Worm (Caenorhabditis elegans) whole organism, young adult: ENCODE results near the gene syx-4.

ENCODE experiments used
- B0035.1 ChIP-seq: sonication (generic microtip); optimal IDR thresholded peaks from 2 replicates; lab custom pipeline; 2016; ENCODE audit warnings: missing genetic modification characterization, mild to moderate bottlenecking, missing compliant biosample characterization, missing genotype, missing genetic modification reagents
- B0336.3 ChIP-seq: fragments of 200-800 bp; sonication (Bioruptor generic); IDR thresholded peaks from 2 replicates; pipeline ENCODE4 v1.3.6; 2022; ENCODE audit warnings: missing genetic modification characterization, missing compliant biosample characterization
- F33H1.4 ChIP-seq: fragments of 200-800 bp; sonication (Bioruptor generic); IDR thresholded peaks from 2 replicates; pipeline ENCODE4 v1.3.6; 2022; ENCODE audit warnings: missing genetic modification reagents, missing genetic modification characterization, missing compliant biosample characterization
- F39B2.1 ChIP-seq: fragments of 200-800 bp; sonication (Bioruptor generic); IDR thresholded peaks from 2 replicates; pipeline ENCODE4 v1.3.6; 2022; ENCODE audit warnings: missing genetic modification reagents, missing genetic modification characterization, missing compliant biosample characterization
- F57C9.4 ChIP-seq: sonication (generic microtip); optimal IDR thresholded peaks from 2 replicates; lab custom pipeline; 2017; ENCODE audit warnings: mild to moderate bottlenecking, missing genetic modification characterization, missing compliant biosample characterization
- K12H6.12 ChIP-seq: fragments of 200-800 bp; sonication (Bioruptor generic); optimal IDR thresholded peaks from 2 replicates; lab custom pipeline; 2018; ENCODE audit warnings: mild to moderate bottlenecking, missing genetic modification characterization, missing compliant biosample characterization
- Y53G8AR.9 ChIP-seq: fragments of 200-800 bp; sonication (Bioruptor generic); conservative IDR thresholded peaks from 2 replicates; pipeline ENCODE4 v1.3.6; 2022; ENCODE audit warnings: missing genetic modification reagents, missing genetic modification characterization, missing compliant biosample characterization
- Y95B8A.8 ChIP-seq: fragments of 200-800 bp; sonication (Bioruptor generic); IDR thresholded peaks from 2 replicates; pipeline ENCODE4 v1.3.6; 2022; ENCODE audit warnings: missing genetic modification reagents, missing genetic modification characterization, missing compliant biosample characterization
- ZK185.1 ChIP-seq: sonication (generic microtip); optimal IDR thresholded peaks from 2 replicates; lab custom pipeline; 2016; ENCODE audit warnings: mild to moderate bottlenecking, missing genetic modification characterization, missing compliant biosample characterization; ENCODE audit not compliant: poor library complexity, severe bottlenecking
- aptf-2 ChIP-seq: fragments of 200-800 bp; sonication (Bioruptor generic); conservative IDR thresholded peaks from 2 replicates; pipeline ENCODE4 v1.3.6; 2022; ENCODE audit warnings: missing genetic modification reagents, missing genetic modification characterization, missing compliant biosample characterization
- atf-7 ChIP-seq: sonication (generic microtip); optimal IDR thresholded peaks from 2 replicates; lab custom pipeline; 2017; ENCODE audit warnings: mild to moderate bottlenecking, missing genetic modification characterization, missing compliant biosample characterization
- athp-1 ChIP-seq: sonication (generic microtip); optimal IDR thresholded peaks from 2 replicates; lab custom pipeline; 2017; ENCODE audit warnings: mild to moderate bottlenecking, missing genetic modification characterization, missing compliant biosample characterization
- attf-5 ChIP-seq: fragments of 200-800 bp; sonication (Bioruptor generic); optimal IDR thresholded peaks from 2 replicates; lab custom pipeline; 2018; ENCODE audit warnings: mild to moderate bottlenecking, missing genetic modification characterization, missing compliant biosample characterization
- attf-6 ChIP-seq: fragments of 200-800 bp; sonication (Bioruptor generic); IDR thresholded peaks from 2 replicates; pipeline ENCODE4 v1.3.6; 2022; ENCODE audit warnings: missing genetic modification reagents, missing genetic modification characterization, missing compliant biosample characterization
- ceh-100 ChIP-seq: fragments of 200-800 bp; sonication (Bioruptor generic); IDR thresholded peaks from 2 replicates; pipeline ENCODE4 v1.3.6; 2022; ENCODE audit warnings: missing genetic modification reagents, missing genetic modification characterization, missing compliant biosample characterization
- ceh-27 ChIP-seq: fragments of 200-800 bp; sonication (Bioruptor generic); optimal IDR thresholded peaks from 2 replicates; lab custom pipeline; 2018; ENCODE audit warnings: mild to moderate bottlenecking, missing genetic modification characterization, moderate library complexity, missing compliant biosample characterization
- ceh-40 ChIP-seq: fragments of 200-800 bp; sonication (Bioruptor generic); IDR thresholded peaks from 2 replicates; pipeline ENCODE4 v1.3.6; 2022; ENCODE audit warnings: missing genetic modification characterization, missing compliant biosample characterization
- ceh-58 ChIP-seq: fragments of 200-800 bp; sonication (Bioruptor generic); IDR thresholded peaks from 2 replicates; pipeline ENCODE4 v1.3.6; 2022; ENCODE audit warnings: missing genetic modification characterization, missing compliant biosample characterization
- chd-7 ChIP-seq: sonication (generic microtip); optimal IDR thresholded peaks from 2 replicates; lab custom pipeline; 2016; ENCODE audit warnings: mild to moderate bottlenecking, missing genetic modification characterization, moderate library complexity, missing compliant biosample characterization
- dox-1 ChIP-seq: fragments of 200-800 bp; sonication (Bioruptor generic); IDR thresholded peaks from 2 replicates; pipeline ENCODE4 v1.3.6; 2022; ENCODE audit warnings: missing genetic modification reagents, missing genetic modification characterization, missing compliant biosample characterization
- dpl-1 ChIP-seq: fragments of 150-350 bp; optimal IDR thresholded peaks from 2 replicates; lab custom pipeline; 2014; ENCODE audit warnings: missing biosample characterization, missing genetic modification reagents, missing genetic modification characterization
- efl-1 ChIP-seq: fragments of 150-350 bp; optimal IDR thresholded peaks from 2 replicates; lab custom pipeline; 2014; ENCODE audit warnings: missing biosample characterization, missing genetic modification reagents, missing genetic modification characterization
- egl-18 ChIP-seq: fragments of 200-800 bp; sonication (Bioruptor generic); IDR thresholded peaks from 2 replicates; pipeline ENCODE4 v1.3.6; 2022; ENCODE audit warnings: missing genetic modification reagents, missing genetic modification characterization, missing compliant biosample characterization
- ekl-4 ChIP-seq: fragments of 200-800 bp; sonication (Bioruptor generic); IDR thresholded peaks from 2 replicates; pipeline ENCODE4 v1.3.6; 2022; ENCODE audit warnings: missing genetic modification reagents, missing genetic modification characterization, missing compliant biosample characterization
- gei-17 ChIP-seq: fragments of 200-800 bp; sonication (Bioruptor generic); optimal IDR thresholded peaks from 2 replicates; lab custom pipeline; 2018; ENCODE audit warnings: mild to moderate bottlenecking, missing genetic modification characterization, missing compliant biosample characterization
- hmg-1.2 ChIP-seq: fragments of 200-800 bp; sonication (Bioruptor generic); IDR thresholded peaks from 2 replicates; pipeline ENCODE4 v1.3.6; 2022; ENCODE audit warnings: missing genetic modification reagents, missing genetic modification characterization, missing compliant biosample characterization
- hmg-20 ChIP-seq: fragments of 200-800 bp; sonication (Bioruptor generic); IDR thresholded peaks from 2 replicates; pipeline ENCODE4 v1.3.6; 2022; ENCODE audit warnings: missing genetic modification reagents, missing genetic modification characterization, missing compliant biosample characterization
- let-526 ChIP-seq: fragments of 200-800 bp; sonication (Bioruptor generic); IDR thresholded peaks from 2 replicates; pipeline ENCODE4 v1.3.6; 2022; ENCODE audit warnings: missing genetic modification reagents, missing genetic modification characterization, missing compliant biosample characterization
- lin-35 ChIP-seq, 3 experiments: fragments of 150-350 bp in 2 of 3; sonication (generic microtip) in 1 of 3; optimal IDR thresholded peaks; 2 replicates each; lab custom pipeline; 2014 to 2018; ENCODE audit warnings: missing biosample characterization in 3 of 3, missing genetic modification characterization in 3 of 3, missing genetic modification reagents in 3 of 3
- lin-40 ChIP-seq: sonication (generic microtip); optimal IDR thresholded peaks from 2 replicates; lab custom pipeline; 2016; ENCODE audit warnings: missing genetic modification characterization, mild to moderate bottlenecking, missing compliant biosample characterization, missing genotype, missing genetic modification reagents
- lsl-1 ChIP-seq: fragments of 200-800 bp; sonication (Bioruptor generic); optimal IDR thresholded peaks from 2 replicates; lab custom pipeline; 2018; ENCODE audit warnings: mild to moderate bottlenecking, missing genetic modification characterization, moderate library complexity, missing compliant biosample characterization
- madf-3 ChIP-seq: fragments of 200-800 bp; sonication (Bioruptor generic); IDR thresholded peaks from 2 replicates; pipeline ENCODE4 v1.3.6; 2022; ENCODE audit warnings: missing genetic modification reagents, missing genetic modification characterization, missing compliant biosample characterization
- mel-28 ChIP-seq: sonication (generic microtip); optimal IDR thresholded peaks from 2 replicates; lab custom pipeline; 2016; ENCODE audit warnings: borderline replicate concordance, mild to moderate bottlenecking, missing genetic modification characterization, missing compliant biosample characterization
- nfyb-1 ChIP-seq: fragments of 200-800 bp; sonication (Bioruptor generic); IDR thresholded peaks from 2 replicates; pipeline ENCODE4 v1.3.6; 2022; ENCODE audit warnings: missing genetic modification reagents, missing genetic modification characterization, missing compliant biosample characterization
- nhr-90 ChIP-seq: sonication (generic microtip); optimal IDR thresholded peaks from 2 replicates; lab custom pipeline; 2016; ENCODE audit warnings: missing genotype, mild to moderate bottlenecking, missing genetic modification characterization, missing compliant biosample characterization
- pbrm-1 ChIP-seq: fragments of 200-800 bp; sonication (Bioruptor generic); IDR thresholded peaks from 2 replicates; pipeline ENCODE4 v1.3.6; 2022; ENCODE audit warnings: missing genetic modification reagents, missing genetic modification characterization, missing compliant biosample characterization
- snpc-1.1 ChIP-seq: sonication (generic microtip); optimal IDR thresholded peaks from 2 replicates; lab custom pipeline; 2017; ENCODE audit warnings: missing genetic modification characterization, mild to moderate bottlenecking, missing compliant biosample characterization, antibody characterized with exemption, moderate library complexity, missing genotype, missing genetic modification reagents; ENCODE audit not compliant: insufficient read depth
- somi-1 ChIP-seq: fragments of 200-800 bp; sonication (Bioruptor generic); optimal IDR thresholded peaks from 2 replicates; lab custom pipeline; 2018; ENCODE audit warnings: mild to moderate bottlenecking, missing genetic modification characterization, missing compliant biosample characterization
- sptf-2 ChIP-seq: fragments of 200-800 bp; sonication (Bioruptor generic); optimal IDR thresholded peaks from 2 replicates; lab custom pipeline; 2018; ENCODE audit warnings: mild to moderate bottlenecking, missing genetic modification characterization, missing compliant biosample characterization
- unc-130 ChIP-seq: sonication (generic microtip); optimal IDR thresholded peaks from 2 replicates; lab custom pipeline; 2016; ENCODE audit warnings: missing genetic modification reagents, missing genetic modification characterization, missing compliant biosample characterization
- zim-3 ChIP-seq: sonication (generic microtip); optimal IDR thresholded peaks from 2 replicates; lab custom pipeline; 2017; ENCODE audit warnings: mild to moderate bottlenecking, missing genetic modification characterization, moderate library complexity, missing compliant biosample characterization
- ztf-22 ChIP-seq: fragments of 200-800 bp; sonication (Bioruptor generic); optimal IDR thresholded peaks from 2 replicates; lab custom pipeline; 2018; ENCODE audit warnings: mild to moderate bottlenecking, missing genetic modification characterization, moderate library complexity, missing compliant biosample characterization
- ztf-26 ChIP-seq: sonication (generic microtip); optimal IDR thresholded peaks from 2 replicates; lab custom pipeline; 2017; ENCODE audit warnings: missing genetic modification characterization, missing compliant biosample characterization

syx-4 gene

DNA sequence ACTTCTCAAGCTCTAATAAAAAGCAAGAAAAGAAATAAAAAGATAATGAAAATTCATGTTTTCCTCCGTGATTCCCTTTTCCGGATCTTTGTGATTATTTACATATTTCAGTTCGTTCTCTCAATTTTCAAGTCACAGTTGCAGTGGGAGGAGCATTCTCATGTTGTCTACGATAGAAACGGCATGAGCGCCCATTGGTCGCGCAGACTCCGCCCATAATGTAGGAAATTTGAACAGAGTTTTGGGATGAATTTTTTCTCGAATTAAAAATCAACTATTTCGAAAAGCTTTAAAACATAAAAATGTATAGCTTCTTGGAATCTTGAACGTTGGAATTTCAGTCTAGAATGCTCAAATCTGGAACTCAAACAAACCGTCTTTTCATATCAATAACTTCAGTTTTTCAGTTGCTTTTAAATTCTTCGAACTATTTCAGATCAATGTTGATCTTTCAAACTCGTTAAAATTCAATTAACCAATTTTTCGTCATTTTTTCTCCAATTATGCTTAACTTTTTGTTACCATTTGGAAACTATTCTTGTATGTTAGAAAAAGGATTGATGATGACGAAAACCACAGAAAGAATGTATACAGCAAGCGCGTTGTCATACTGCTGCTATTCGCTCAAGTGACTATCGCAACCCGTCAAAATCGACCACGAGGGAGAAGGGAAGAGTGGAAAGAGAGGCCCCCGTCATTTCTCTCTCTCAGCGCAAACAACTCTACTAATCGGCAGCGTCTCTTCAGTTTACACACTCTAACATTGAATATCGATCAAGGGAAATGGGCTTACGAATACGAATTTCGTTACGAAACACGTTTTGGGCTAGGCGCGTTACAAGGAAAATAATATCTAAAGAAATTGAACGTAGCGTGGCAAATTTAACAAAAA is 25.3 kb upstream of the syx-4 start (continued):
- peak; percentile 86 for TF ChIP-seq madf-3 (GFP tag; lab: Robert Waterston, UW)
- peak; percentile 62 for TF ChIP-seq hmg-1.2 (GFP tag; lab: Robert Waterston, UW)
- TF ChIP-seq ztf-22 (GFP tag; lab: Kevin White, UChicago), result peak; percentile 0
- TF ChIP-seq atf-7 (tag; lab: Kevin White, UChicago), result peak; percentile 14
- 0 out of 2 replicates have a peak, but pooled peaks have one; percentile 25 for TF ChIP-seq egl-18 (GFP tag; lab: Robert Waterston, UW)
- TF ChIP-seq gei-17 (GFP tag; lab: Kevin White, UChicago), result peak; percentile 33
- TF ChIP-seq attf-5, result peak; percentile 52
- TF ChIP-seq lin-35 (GFP tag; optimal IDR thresholded peaks at IDR 0.05; lab: Kevin White, UChicago), result peak in 2 of 3 experiments; percentile 22 to 71
- TF ChIP-seq hmg-20, result peak; percentile 77
- TF ChIP-seq unc-130 (GFP tag; lab: Kevin White, UChicago), result no peak
- peak; percentile 54 for TF ChIP-seq ceh-100
- peak; percentile 40; the same call in 1 of the 2 replicates for TF ChIP-seq ceh-40 (GFP tag; lab: Robert Waterston, UW)
- TF ChIP-seq pbrm-1 (GFP tag; lab: Robert Waterston, UW), result peak; percentile 71
- 0 out of 2 replicates have a peak, but pooled peaks have one; percentile 50 for TF ChIP-seq ceh-58 (GFP tag; lab: Robert Waterston, UW)
- peak; percentile 44 for TF ChIP-seq ztf-26 (tag; lab: Kevin White, UChicago)
- TF ChIP-seq attf-6 (GFP tag; lab: Robert Waterston, UW), result peak; percentile 46
- 0 out of 2 replicates have a peak, but pooled peaks have one; percentile 34 for TF ChIP-seq F39B2.1 (GFP tag; lab: Robert Waterston, UW)
- no peak for TF ChIP-seq somi-1
- peak; percentile 43; the same call in 1 of the 2 replicates for TF ChIP-seq ekl-4 (GFP tag; lab: Robert Waterston, UW)
- no peak for TF ChIP-seq B0035.1 (tag; lab: Kevin White, UChicago)
- TF ChIP-seq dpl-1 (GFP tag; lab: Kevin White, UChicago), result no peak
- TF ChIP-seq F57C9.4 (tag; lab: Kevin White, UChicago), result peak; percentile 52
- TF ChIP-seq chd-7 (tag; lab: Kevin White, UChicago), result peak; percentile 57
- peak; percentile 95 for TF ChIP-seq nfyb-1
- peak; percentile 58 for TF ChIP-seq Y95B8A.8 (GFP tag; lab: Robert Waterston, UW)
- TF ChIP-seq let-526, result peak; percentile 62; the same call in 1 of the 2 replicates
- TF ChIP-seq nhr-90 (tag; lab: Kevin White, UChicago), result peak; percentile 31
- TF ChIP-seq ceh-27 (GFP tag; lab: Kevin White, UChicago), result peak; percentile 36
- TF ChIP-seq lsl-1 (GFP tag; lab: Kevin White, UChicago), result no peak
- TF ChIP-seq F33H1.4 (GFP tag; lab: Robert Waterston, UW), result peak; percentile 48; the same call in 1 of the 2 replicates
- peak; percentile 69 for TF ChIP-seq Y53G8AR.9 (GFP tag; lab: Robert Waterston, UW)
- no peak for TF ChIP-seq aptf-2 (GFP tag; lab: Robert Waterston, UW)
- peak; percentile 55 for TF ChIP-seq athp-1
- peak; percentile 63 for TF ChIP-seq ZK185.1 (tag; lab: Kevin White, UChicago)
- TF ChIP-seq B0336.3 (GFP tag; lab: Robert Waterston, UW), result peak; percentile 55
- TF ChIP-seq mel-28 (tag; lab: Kevin White, UChicago), result no peak
- TF ChIP-seq sptf-2 (GFP tag; lab: Kevin White, UChicago), result no peak
- peak; percentile 41 for TF ChIP-seq lin-40 (tag; lab: Kevin White, UChicago)
- TF ChIP-seq K12H6.12, result peak; percentile 15
- peak; percentile 40 for TF ChIP-seq zim-3 (tag; lab: Kevin White, UChicago)
- TF ChIP-seq efl-1, result no peak
- peak; percentile 1 for TF ChIP-seq snpc-1.1
- peak; percentile 43; the same call in 1 of the 2 replicates for TF ChIP-seq dox-1 (GFP tag; lab: Robert Waterston, UW)
